Worm (Caenorhabditis elegans) whole organism, L1 larva: Measurements from ENCODE around the gene hlh-19.

Source experiments
- ama-1 ChIP-seq: fragments of 150-350 bp; optimal IDR thresholded peaks from 2 replicates; lab custom pipeline; 2014
- blmp-1 ChIP-seq: fragments of 150-350 bp; optimal IDR thresholded peaks from 2 replicates; lab custom pipeline; 2014; ENCODE audit warnings: missing biosample characterization, missing genetic modification characterization
- dpl-1 ChIP-seq, 3 experiments: fragments of 150-350 bp in 2 of 3; sonication (generic microtip) in 1 of 3; optimal IDR thresholded peaks; 2 replicates each; lab custom pipeline; 2014 to 2017; ENCODE audit warnings: missing biosample characterization in 3 of 3, missing genetic modification characterization in 3 of 3, missing genetic modification reagents in 3 of 3
- elt-3 ChIP-seq, 6 experiments: fragments of 150-350 bp in 1 of 6; sonication (generic microtip); optimal IDR thresholded peaks; 2 replicates each; lab custom pipeline; 2017 to 2018; ENCODE audit warnings: missing biosample characterization in 6 of 6, missing genetic modification characterization in 6 of 6, inconsistent platforms in 1 of 6
- ets-5 ChIP-seq: fragments of 200-800 bp; sonication (Bioruptor generic); IDR thresholded peaks from 2 replicates; pipeline ENCODE4 v1.3.6; 2022; ENCODE audit warnings: missing genetic modification characterization, missing compliant biosample characterization
- mdl-1 ChIP-seq, 2 experiments: fragments of 150-350 bp; optimal IDR thresholded peaks; 2 replicates each; lab custom pipeline; 2014 to 2017; ENCODE audit warnings: missing biosample characterization in 2 of 2, missing genetic modification characterization in 2 of 2, inconsistent platforms in 1 of 2
- nhr-237 ChIP-seq: fragments of 150-350 bp; optimal IDR thresholded peaks from 2 replicates; lab custom pipeline; 2014; ENCODE audit warnings: missing biosample characterization, missing genetic modification characterization
- nhr-77 ChIP-seq: fragments of 150-350 bp; optimal IDR thresholded peaks from 2 replicates; lab custom pipeline; 2014; ENCODE audit warnings: missing biosample characterization, missing genetic modification characterization
- sox-4 ChIP-seq: sonication (generic microtip); optimal IDR thresholded peaks from 2 replicates; lab custom pipeline; 2016; ENCODE audit warnings: missing genetic modification characterization, missing compliant biosample characterization
- xbp-1 ChIP-seq: sonication (generic microtip); optimal IDR thresholded peaks from 2 replicates; lab custom pipeline; 2016; ENCODE audit warnings: missing genetic modification characterization, missing compliant biosample characterization
- ztf-11 ChIP-seq, 2 experiments: sonication (generic microtip); optimal IDR thresholded peaks; 2 replicates each; lab custom pipeline; 2016 to 2017; ENCODE audit warnings: missing genetic modification characterization in 2 of 2, missing biosample characterization in 1 of 2, missing compliant biosample characterization in 1 of 2

- TF ChIP-seq xbp-1 (tag; lab: Kevin White, UChicago) (no peak), dpl-1 (GFP tag; optimal IDR thresholded peaks at IDR 0.05; lab: Kevin White, UChicago) (no peak), elt-3 (tag; optimal IDR thresholded peaks at IDR 0.05; lab: Kevin White, UChicago) (no peak), nhr-237 (tag; lab: Kevin White, UChicago) (no peak), mdl-1 (tag; optimal IDR thresholded peaks at IDR 0.05; lab: Kevin White, UChicago) (no peak), ama-1 (lab: Kevin White, UChicago) (no peak), sox-4 (tag; lab: Kevin White, UChicago) (no peak), nhr-77 (no peak), ets-5 (GFP tag; lab: Robert Waterston, UW) (no peak), blmp-1 (no peak), ztf-11 (tag; optimal IDR thresholded peaks at IDR 0.05; lab: Kevin White, UChicago) (no peak)
Observed at ce11 chrX:514023-514422, 43.1 kb downstream of the hlh-19 start.
